Worm (Caenorhabditis elegans) whole organism, L4 larva: ENCODE results near the gene atf-4.
A peak's percentile ranks its signal among the peaks of the same experiment; 100 is the strongest.

Experiments used
- D1046.2 ChIP-seq: fragments of 200-800 bp; sonication (Bioruptor generic); IDR thresholded peaks from 2 replicates; pipeline ENCODE4 v1.3.6; 2022; ENCODE audit warnings: missing genetic modification characterization, missing compliant biosample characterization
- F10B5.3 ChIP-seq: sonication (generic microtip); optimal IDR thresholded peaks from 2 replicates; lab custom pipeline; 2016; ENCODE audit warnings: mild to moderate bottlenecking, missing genetic modification characterization, missing compliant biosample characterization
- F44E2.7 ChIP-seq: fragments of 200-800 bp; sonication (Bioruptor generic); IDR thresholded peaks from 2 replicates; pipeline ENCODE4 v2.1.2; 2022; ENCODE audit warnings: missing genetic modification characterization, missing compliant biosample characterization
- F49E8.2 ChIP-seq: sonication (generic microtip); optimal IDR thresholded peaks from 2 replicates; lab custom pipeline; 2016; ENCODE audit warnings: missing compliant biosample characterization, mild to moderate bottlenecking, missing genetic modification characterization, borderline replicate concordance
- Y105C5A.15 ChIP-seq: fragments of 200-800 bp; sonication (Bioruptor generic); IDR thresholded peaks from 2 replicates; pipeline ENCODE4 v1.3.6; 2022; ENCODE audit warnings: missing genetic modification characterization, missing compliant biosample characterization
- Y5F2A.4 ChIP-seq: fragments of 200-800 bp; sonication (Bioruptor generic); optimal IDR thresholded peaks from 2 replicates; lab custom pipeline; 2018; ENCODE audit warnings: mild to moderate bottlenecking, missing genetic modification characterization, missing compliant biosample characterization
- ZK546.5 ChIP-seq, 2 experiments: sonication (generic microtip); optimal IDR thresholded peaks; 2 replicates each; lab custom pipeline; 2017; ENCODE audit warnings: missing biosample characterization in 2 of 2, missing genetic modification characterization in 2 of 2
- aha-1 ChIP-seq: fragments of 150-350 bp; peaks from one replicate; lab custom pipeline; 2014; ENCODE audit warnings: missing biosample characterization, missing genetic modification characterization
- arid-1 ChIP-seq: fragments of 200-800 bp; sonication (Bioruptor generic); conservative IDR thresholded peaks from 2 replicates; pipeline ENCODE4 v1.3.6; 2022; ENCODE audit warnings: missing genetic modification reagents, missing genetic modification characterization, missing compliant biosample characterization
- ceh-62 ChIP-seq: sonication (generic microtip); optimal IDR thresholded peaks from 2 replicates; lab custom pipeline; 2017; ENCODE audit warnings: missing biosample characterization, missing genetic modification characterization
- ces-1 ChIP-seq: fragments of 150-350 bp; sonication (generic microtip); optimal IDR thresholded peaks from 4 replicates; lab custom pipeline; 2014; ENCODE audit warnings: missing biosample characterization, missing genetic modification reagents, missing genetic modification characterization
- cey-2 ChIP-seq: sonication (generic microtip); optimal IDR thresholded peaks from 3 replicates; lab custom pipeline; 2017; ENCODE audit warnings: missing genetic modification characterization, mild to moderate bottlenecking, missing compliant biosample characterization, antibody characterized with exemption, borderline replicate concordance; ENCODE audit not compliant: insufficient read depth
- daf-12 ChIP-seq: fragments of 150-350 bp; optimal IDR thresholded peaks from 2 replicates; lab custom pipeline; 2014; ENCODE audit warnings: missing biosample characterization, missing genetic modification reagents, missing genetic modification characterization
- daf-19 ChIP-seq: fragments of 200-800 bp; sonication (Bioruptor generic); conservative IDR thresholded peaks from 2 replicates; pipeline ENCODE4 v1.3.6; 2022; ENCODE audit warnings: missing genetic modification characterization, missing compliant biosample characterization
- daf-8 ChIP-seq: fragments of 200-800 bp; sonication (Bioruptor generic); IDR thresholded peaks from 2 replicates; pipeline ENCODE4 v1.3.6; 2022; ENCODE audit warnings: missing genetic modification characterization, missing compliant biosample characterization
- dmd-8 ChIP-seq: fragments of 200-800 bp; sonication (Bioruptor generic); IDR thresholded peaks from 2 replicates; pipeline ENCODE4 v1.3.6; 2022; ENCODE audit warnings: missing genetic modification characterization, missing compliant biosample characterization
- dmd-9 ChIP-seq: fragments of 200-800 bp; sonication (Bioruptor generic); IDR thresholded peaks from 2 replicates; pipeline ENCODE4 v1.3.6; 2022; ENCODE audit warnings: missing genetic modification reagents, missing genetic modification characterization, missing compliant biosample characterization
- duxl-1 ChIP-seq: sonication (generic microtip); optimal IDR thresholded peaks from 2 replicates; lab custom pipeline; 2016; ENCODE audit warnings: mild to moderate bottlenecking, missing genetic modification characterization, moderate library complexity, missing compliant biosample characterization; ENCODE audit not compliant: poor library complexity
- dve-1 ChIP-seq: sonication (generic microtip); optimal IDR thresholded peaks from 2 replicates; lab custom pipeline; 2017; ENCODE audit warnings: antibody characterized with exemption, mild to moderate bottlenecking, missing genetic modification characterization, missing compliant biosample characterization; ENCODE audit not compliant: insufficient read depth
- egl-43 ChIP-seq: fragments of 200-800 bp; sonication (Bioruptor generic); IDR thresholded peaks from 2 replicates; pipeline ENCODE4 v1.3.6; 2022; ENCODE audit warnings: missing genetic modification reagents, missing genetic modification characterization, missing compliant biosample characterization
- fkh-10 ChIP-seq: fragments of 150-350 bp; optimal IDR thresholded peaks from 2 replicates; lab custom pipeline; 2014; ENCODE audit warnings: missing biosample characterization, missing genetic modification reagents, missing genetic modification characterization
- gei-8 ChIP-seq: fragments of 200-800 bp; sonication (Bioruptor generic); optimal IDR thresholded peaks from 2 replicates; lab custom pipeline; 2018; ENCODE audit warnings: mild to moderate bottlenecking, missing genetic modification characterization, missing compliant biosample characterization
- hmg-1.1 ChIP-seq: fragments of 200-800 bp; sonication (Bioruptor generic); IDR thresholded peaks from 2 replicates; pipeline ENCODE4 v1.3.6; 2022; ENCODE audit warnings: missing genetic modification reagents, missing genetic modification characterization, missing compliant biosample characterization
- jun-1 ChIP-seq: fragments of 150-350 bp; optimal IDR thresholded peaks from 2 replicates; lab custom pipeline; 2014; ENCODE audit warnings: missing biosample characterization, missing genetic modification reagents, missing genetic modification characterization
- lin-1 ChIP-seq: fragments of 200-800 bp; sonication (Bioruptor generic); IDR thresholded peaks from 2 replicates; pipeline ENCODE4 v1.3.6; 2022; ENCODE audit warnings: missing genetic modification reagents, missing genetic modification characterization, missing compliant biosample characterization
- lin-29 ChIP-seq: fragments of 200-800 bp; sonication (Bioruptor generic); IDR thresholded peaks from 2 replicates; pipeline ENCODE4 v1.3.6; 2022; ENCODE audit warnings: missing genetic modification reagents, missing genetic modification characterization, missing compliant biosample characterization
- lin-38 ChIP-seq: fragments of 200-800 bp; sonication (Bioruptor generic); IDR thresholded peaks from 2 replicates; pipeline ENCODE4 v1.3.6; 2022; ENCODE audit warnings: missing genetic modification reagents, missing genetic modification characterization, missing compliant biosample characterization
- lsy-2 ChIP-seq, 2 experiments: fragments of 150-350 bp in 1 of 2; sonication (generic microtip) in 1 of 2; optimal IDR thresholded peaks; 2 replicates each; lab custom pipeline; 2014 to 2017; ENCODE audit warnings: missing biosample characterization in 2 of 2, missing genetic modification characterization in 2 of 2
- madf-5 ChIP-seq, 2 experiments: fragments of 200-800 bp; sonication (Bioruptor generic); IDR thresholded peaks; 2 replicates each; pipeline ENCODE4 v1.3.6; 2022; ENCODE audit warnings: missing compliant biosample characterization in 2 of 2, missing genetic modification characterization in 2 of 2
- mep-1 ChIP-seq: fragments of 150-350 bp; sonication (generic microtip); optimal IDR thresholded peaks from 3 replicates; lab custom pipeline; 2014; ENCODE audit warnings: missing biosample characterization, missing genetic modification characterization
- mes-2 ChIP-seq: sonication (generic microtip); optimal IDR thresholded peaks from 2 replicates; lab custom pipeline; 2016; ENCODE audit warnings: missing genotype, mild to moderate bottlenecking, missing genetic modification characterization, missing compliant biosample characterization; ENCODE audit not compliant: poor library complexity, severe bottlenecking
- mxl-2 ChIP-seq: fragments of 200-800 bp; sonication (Bioruptor generic); conservative IDR thresholded peaks from 2 replicates; pipeline ENCODE4 v1.3.6; 2022; ENCODE audit warnings: missing genetic modification reagents, missing genetic modification characterization, missing compliant biosample characterization
- mxl-3 ChIP-seq: fragments of 200-800 bp; sonication (Bioruptor generic); optimal IDR thresholded peaks from 2 replicates; lab custom pipeline; 2018; ENCODE audit warnings: mild to moderate bottlenecking, missing genetic modification characterization, missing compliant biosample characterization
- nhr-10 ChIP-seq: fragments of 150-350 bp; optimal IDR thresholded peaks from 2 replicates; lab custom pipeline; 2014; ENCODE audit warnings: missing biosample characterization, missing genetic modification characterization
- nhr-111 ChIP-seq: fragments of 200-800 bp; sonication (Bioruptor generic); optimal IDR thresholded peaks from 2 replicates; lab custom pipeline; 2018; ENCODE audit warnings: mild to moderate bottlenecking, missing genetic modification characterization, missing compliant biosample characterization
- nhr-237 ChIP-seq: sonication (generic microtip); optimal IDR thresholded peaks from 2 replicates; lab custom pipeline; 2017; ENCODE audit warnings: missing biosample characterization, missing genetic modification characterization
- nhr-42 ChIP-seq: fragments of 200-800 bp; sonication (Bioruptor generic); IDR thresholded peaks from 2 replicates; pipeline ENCODE4 v1.3.6; 2022; ENCODE audit warnings: missing genetic modification characterization, missing compliant biosample characterization
- nhr-76 ChIP-seq: fragments of 150-350 bp; optimal IDR thresholded peaks from 2 replicates; lab custom pipeline; 2014; ENCODE audit warnings: missing biosample characterization, missing genetic modification characterization
- nhr-77 ChIP-seq: fragments of 150-350 bp; optimal IDR thresholded peaks from 2 replicates; lab custom pipeline; 2014; ENCODE audit warnings: missing biosample characterization, missing genetic modification characterization
- php-3 ChIP-seq: fragments of 200-800 bp; sonication (Bioruptor generic); IDR thresholded peaks from 2 replicates; pipeline ENCODE4 v1.3.6; 2022; ENCODE audit warnings: missing genetic modification reagents, missing genetic modification characterization, missing compliant biosample characterization
- pqm-1 ChIP-seq: sonication (generic microtip); optimal IDR thresholded peaks from 2 replicates; lab custom pipeline; 2017; ENCODE audit warnings: missing biosample characterization, missing genetic modification characterization
- rbr-2 ChIP-seq: sonication (generic microtip); optimal IDR thresholded peaks from 2 replicates; lab custom pipeline; 2016; ENCODE audit warnings: missing genotype, missing genetic modification characterization, missing compliant biosample characterization
- saeg-2 ChIP-seq: fragments of 200-800 bp; sonication (Bioruptor generic); IDR thresholded peaks from 2 replicates; pipeline ENCODE4 v1.3.6; 2022; ENCODE audit warnings: missing genetic modification reagents, missing genetic modification characterization, missing compliant biosample characterization
- set-16 ChIP-seq: fragments of 200-800 bp; sonication (Bioruptor generic); IDR thresholded peaks from 2 replicates; pipeline ENCODE4 v1.3.6; 2022; ENCODE audit warnings: missing genetic modification reagents, missing genetic modification characterization, missing compliant biosample characterization
- skn-1 ChIP-seq: fragments of 150-350 bp; optimal IDR thresholded peaks from 2 replicates; lab custom pipeline; 2014; ENCODE audit warnings: missing biosample characterization, missing genetic modification characterization
- snpc-4 ChIP-seq: fragments of 150-350 bp; optimal IDR thresholded peaks from 2 replicates; lab custom pipeline; 2014; ENCODE audit warnings: missing biosample characterization, missing genetic modification characterization
- spr-1 ChIP-seq: sonication (generic microtip); optimal IDR thresholded peaks from 2 replicates; lab custom pipeline; 2016; ENCODE audit warnings: mild to moderate bottlenecking, missing genetic modification characterization, missing compliant biosample characterization
- unc-130 ChIP-seq: sonication (generic microtip); optimal IDR thresholded peaks from 2 replicates; lab custom pipeline; 2016; ENCODE audit warnings: missing genetic modification reagents, missing genetic modification characterization, missing compliant biosample characterization
- zfp-3 ChIP-seq: fragments of 200-800 bp; sonication (Bioruptor generic); conservative IDR thresholded peaks from 2 replicates; pipeline ENCODE4 v1.3.6; 2022; ENCODE audit warnings: missing genetic modification reagents, missing genetic modification characterization, missing compliant biosample characterization
- zip-11 ChIP-seq: fragments of 200-800 bp; sonication (Bioruptor generic); IDR thresholded peaks from 2 replicates; pipeline ENCODE4 v1.3.6; 2022; ENCODE audit warnings: missing genetic modification characterization, missing compliant biosample characterization
- zip-2 ChIP-seq: fragments of 150-350 bp; optimal IDR thresholded peaks from 2 replicates; lab custom pipeline; 2014; ENCODE audit warnings: missing biosample characterization, missing genetic modification characterization
- ztf-11 ChIP-seq: fragments of 150-350 bp; optimal IDR thresholded peaks from 2 replicates; lab custom pipeline; 2014; ENCODE audit warnings: missing biosample characterization, missing genetic modification characterization

atf-4 gene

ce11 chrX:14810718-14811117, at the start of gene atf-4 (continued):
- peak; percentile 52 for TF ChIP-seq mes-2 (tag; lab: Kevin White, UChicago)
- TF ChIP-seq snpc-4 (tag; lab: Kevin White, UChicago): no peak
- no peak for TF ChIP-seq Y105C5A.15
- peak; percentile 56; the same call in 1 of the 2 replicates for TF ChIP-seq arid-1
- no peak for TF ChIP-seq spr-1 (tag; lab: Kevin White, UChicago)
- peak; percentile 91 for TF ChIP-seq dve-1 (tag; lab: Kevin White, UChicago)
- TF ChIP-seq nhr-237 (tag; lab: Kevin White, UChicago): no peak
- TF ChIP-seq aha-1 (tag; lab: Kevin White, UChicago): peak; percentile 51
- TF ChIP-seq lin-38 (GFP tag; lab: Robert Waterston, UW): no peak
- no peak for TF ChIP-seq php-3 (GFP tag; lab: Robert Waterston, UW)
- TF ChIP-seq egl-43: peak; percentile 34; the same call in 1 of the 2 replicates
- no peak for TF ChIP-seq daf-8 (GFP tag; lab: Robert Waterston, UW)
- TF ChIP-seq rbr-2 (tag; lab: Kevin White, UChicago): peak; percentile 16
- TF ChIP-seq mep-1 (tag; lab: Kevin White, UChicago): peak; percentile 75
- TF ChIP-seq ceh-62 (tag; lab: Kevin White, UChicago): no peak
- no peak for TF ChIP-seq Y5F2A.4
- no peak for TF ChIP-seq set-16 (GFP tag; lab: Robert Waterston, UW)
- no peak for TF ChIP-seq cey-2 (tag; lab: Kevin White, UChicago)
- peak; percentile 72 for TF ChIP-seq nhr-10 (tag; lab: Kevin White, UChicago)
- TF ChIP-seq dmd-9 (GFP tag; lab: Robert Waterston, UW): no peak
- peak; percentile 78 for TF ChIP-seq nhr-77 (tag; lab: Kevin White, UChicago)
- TF ChIP-seq dmd-8 (GFP tag; lab: Robert Waterston, UW): peak; percentile 65; the same call in 1 of the 2 replicates
- TF ChIP-seq jun-1 (tag; lab: Kevin White, UChicago): no peak
- no peak for TF ChIP-seq F44E2.7
- TF ChIP-seq lin-29: no peak
- TF ChIP-seq nhr-42: no peak
- no peak for TF ChIP-seq saeg-2
- TF ChIP-seq lin-1 (GFP tag; lab: Robert Waterston, UW): peak; percentile 68
- no peak for TF ChIP-seq zfp-3 (GFP tag; lab: Robert Waterston, UW)
- TF ChIP-seq pqm-1 (tag; lab: Kevin White, UChicago): peak; percentile 24
- TF ChIP-seq gei-8 (GFP tag; lab: Kevin White, UChicago): no peak
- TF ChIP-seq lsy-2 (tag; optimal IDR thresholded peaks at IDR 0.05; lab: Kevin White, UChicago): peak; percentile 47 to 73
- no peak for TF ChIP-seq zip-2 (tag; lab: Kevin White, UChicago)
- TF ChIP-seq nhr-76 (tag; lab: Kevin White, UChicago): no peak
- no peak for TF ChIP-seq daf-19 (GFP tag; lab: Robert Waterston, UW)
- no peak for TF ChIP-seq fkh-10 (GFP tag; lab: Kevin White, UChicago)
- TF ChIP-seq skn-1 (tag; lab: Kevin White, UChicago): no peak
- no peak for TF ChIP-seq F10B5.3
- no peak for TF ChIP-seq ZK546.5 (tag; optimal IDR thresholded peaks at IDR 0.05; lab: Kevin White, UChicago)
- peak; percentile 36; the same call in 1 of the 2 replicates for TF ChIP-seq hmg-1.1 (GFP tag; lab: Robert Waterston, UW)
- TF ChIP-seq ces-1: no peak
- TF ChIP-seq nhr-111 (GFP tag; lab: Kevin White, UChicago): no peak
- TF ChIP-seq unc-130 (GFP tag; lab: Kevin White, UChicago): no peak
- TF ChIP-seq F49E8.2 (tag; lab: Kevin White, UChicago): no peak
- TF ChIP-seq daf-12: no peak
- peak; percentile 63 for TF ChIP-seq mxl-3 (GFP tag; lab: Kevin White, UChicago)
- no peak for TF ChIP-seq mxl-2
- TF ChIP-seq ztf-11 (tag; lab: Kevin White, UChicago): no peak
- no peak for TF ChIP-seq zip-11 (GFP tag; lab: Robert Waterston, UW)
- no peak for TF ChIP-seq duxl-1 (tag; lab: Kevin White, UChicago)
- TF ChIP-seq D1046.2 (GFP tag; lab: Robert Waterston, UW): no peak
- no peak for TF ChIP-seq madf-5 (GFP tag; IDR thresholded peaks at IDR 0.05; lab: Robert Waterston, UW)
